Worm (Caenorhabditis elegans) whole organism, L2 larva: ENCODE data around the gene dpyd-1.

Experiments used
- C34F6.9 ChIP-seq: fragments of 150-350 bp; optimal IDR thresholded peaks from 2 replicates; lab custom pipeline; 2014; ENCODE audit warnings: missing biosample characterization, missing genetic modification characterization
- F13H6.1 ChIP-seq: sonication (generic microtip); optimal IDR thresholded peaks from 2 replicates; lab custom pipeline; 2016; ENCODE audit warnings: missing genetic modification characterization, missing compliant biosample characterization
- R02D3.7 ChIP-seq: fragments of 150-350 bp; optimal IDR thresholded peaks from 2 replicates; lab custom pipeline; 2014; ENCODE audit warnings: missing biosample characterization, missing genetic modification characterization
- Y55F3AM.14 ChIP-seq: fragments of 200-800 bp; sonication (Bioruptor generic); optimal IDR thresholded peaks from 2 replicates; lab custom pipeline; 2018; ENCODE audit warnings: mild to moderate bottlenecking, missing genetic modification characterization, missing compliant biosample characterization
- ZK546.5 ChIP-seq: sonication (generic microtip); optimal IDR thresholded peaks from 2 replicates; lab custom pipeline; 2017; ENCODE audit warnings: missing biosample characterization, missing genetic modification characterization
- alr-1 ChIP-seq: fragments of 150-350 bp; optimal IDR thresholded peaks from 2 replicates; lab custom pipeline; 2014; ENCODE audit warnings: missing biosample characterization, missing genetic modification characterization
- aly-2 ChIP-seq: fragments of 150-350 bp; optimal IDR thresholded peaks from 2 replicates; lab custom pipeline; 2014; ENCODE audit warnings: missing biosample characterization, missing genetic modification characterization
- ceh-16 ChIP-seq: fragments of 150-350 bp; optimal IDR thresholded peaks from 2 replicates; lab custom pipeline; 2014; ENCODE audit warnings: missing biosample characterization, missing genetic modification characterization
- ceh-82 ChIP-seq: fragments of 150-350 bp; optimal IDR thresholded peaks from 2 replicates; lab custom pipeline; 2014; ENCODE audit warnings: missing biosample characterization, missing genetic modification characterization
- crh-2 ChIP-seq: sonication (generic microtip); optimal IDR thresholded peaks from 2 replicates; lab custom pipeline; 2017; ENCODE audit warnings: missing biosample characterization, missing genetic modification characterization
- dmd-4 ChIP-seq: sonication (generic microtip); optimal IDR thresholded peaks from 2 replicates; lab custom pipeline; 2017; ENCODE audit warnings: missing biosample characterization, missing genetic modification characterization
- egl-27 ChIP-seq: sonication (generic microtip); optimal IDR thresholded peaks from 3 replicates; lab custom pipeline; 2017; ENCODE audit warnings: missing biosample characterization, missing genetic modification reagents, missing genetic modification characterization
- elt-1 ChIP-seq: fragments of 150-350 bp; optimal IDR thresholded peaks from 2 replicates; lab custom pipeline; 2014; ENCODE audit warnings: missing biosample characterization, missing genetic modification characterization
- elt-3 ChIP-seq: sonication (generic microtip); optimal IDR thresholded peaks from 2 replicates; lab custom pipeline; 2017; ENCODE audit warnings: missing biosample characterization, missing genetic modification characterization
- gmeb-1 ChIP-seq: fragments of 150-350 bp; optimal IDR thresholded peaks from 2 replicates; lab custom pipeline; 2014; ENCODE audit warnings: missing biosample characterization, missing genetic modification characterization
- lin-11 ChIP-seq: fragments of 150-350 bp; sonication (generic microtip); optimal IDR thresholded peaks from 2 replicates; lab custom pipeline; 2014; ENCODE audit warnings: missing biosample characterization, missing genetic modification characterization, inconsistent platforms, mixed read lengths
- lin-39 ChIP-seq: fragments of 150-350 bp; optimal IDR thresholded peaks from 2 replicates; lab custom pipeline; 2014; ENCODE audit warnings: missing biosample characterization, missing genetic modification reagents, missing genetic modification characterization
- mab-5 ChIP-seq: fragments of 150-350 bp; optimal IDR thresholded peaks from 2 replicates; lab custom pipeline; 2014; ENCODE audit warnings: missing biosample characterization, missing genetic modification characterization
- mbf-1 ChIP-seq: sonication (generic microtip); optimal IDR thresholded peaks from 2 replicates; lab custom pipeline; 2017; ENCODE audit warnings: missing biosample characterization, missing genetic modification characterization
- mdl-1 ChIP-seq, 2 experiments: fragments of 150-350 bp in 1 of 2; sonication (generic microtip) in 1 of 2; optimal IDR thresholded peaks; 2 replicates each; lab custom pipeline; 2017; ENCODE audit warnings: missing biosample characterization in 2 of 2, missing genetic modification characterization in 2 of 2
- nhr-10 ChIP-seq: sonication (generic microtip); optimal IDR thresholded peaks from 2 replicates; lab custom pipeline; 2017; ENCODE audit warnings: missing biosample characterization, missing genetic modification characterization
- nhr-11 ChIP-seq: fragments of 150-350 bp; optimal IDR thresholded peaks from 2 replicates; lab custom pipeline; 2014; ENCODE audit warnings: missing biosample characterization, missing genetic modification characterization
- nhr-12 ChIP-seq: fragments of 150-350 bp; optimal IDR thresholded peaks from 2 replicates; lab custom pipeline; 2014; ENCODE audit warnings: missing biosample characterization, missing genetic modification characterization
- nhr-129 ChIP-seq: fragments of 150-350 bp; optimal IDR thresholded peaks from 2 replicates; lab custom pipeline; 2014; ENCODE audit warnings: missing biosample characterization, missing genetic modification characterization
- nhr-21 ChIP-seq: fragments of 150-350 bp; optimal IDR thresholded peaks from 2 replicates; lab custom pipeline; 2014; ENCODE audit warnings: missing biosample characterization, missing genetic modification characterization
- nhr-23 ChIP-seq: fragments of 150-350 bp; optimal IDR thresholded peaks from 2 replicates; lab custom pipeline; 2014; ENCODE audit warnings: missing biosample characterization, missing genetic modification reagents, missing genetic modification characterization
- nhr-237 ChIP-seq: fragments of 150-350 bp; optimal IDR thresholded peaks from 2 replicates; lab custom pipeline; 2014; ENCODE audit warnings: missing biosample characterization, missing genetic modification characterization
- nhr-25 ChIP-seq: fragments of 150-350 bp; sonication (generic microtip); optimal IDR thresholded peaks from 3 replicates; lab custom pipeline; 2014; ENCODE audit warnings: missing biosample characterization, missing genetic modification characterization
- nhr-6 ChIP-seq: fragments of 150-350 bp; optimal IDR thresholded peaks from 2 replicates; lab custom pipeline; 2014; ENCODE audit warnings: missing biosample characterization, missing genetic modification characterization
- nhr-77 ChIP-seq: fragments of 150-350 bp; optimal IDR thresholded peaks from 2 replicates; lab custom pipeline; 2014; ENCODE audit warnings: missing biosample characterization, missing genetic modification characterization
- sem-4 ChIP-seq: fragments of 150-350 bp; optimal IDR thresholded peaks from 2 replicates; lab custom pipeline; 2014; ENCODE audit warnings: missing biosample characterization, missing genetic modification reagents, missing genetic modification characterization
- skn-1 ChIP-seq: sonication (generic microtip); optimal IDR thresholded peaks from 2 replicates; lab custom pipeline; 2017; ENCODE audit warnings: missing biosample characterization, missing genetic modification characterization
- sma-9 ChIP-seq, 2 experiments: fragments of 150-350 bp in 1 of 2; sonication (generic microtip) in 1 of 2; optimal IDR thresholded peaks; 2 replicates each; lab custom pipeline; 2014 to 2016; ENCODE audit warnings: missing genetic modification characterization in 2 of 2, mild to moderate bottlenecking in 1 of 2, missing biosample characterization in 1 of 2, missing compliant biosample characterization in 1 of 2, missing genetic modification reagents in 1 of 2, moderate library complexity in 1 of 2
- unc-39 ChIP-seq: fragments of 150-350 bp; optimal IDR thresholded peaks from 2 replicates; lab custom pipeline; 2014; ENCODE audit warnings: missing biosample characterization, missing genetic modification characterization
- unc-62 ChIP-seq: fragments of 150-350 bp; optimal IDR thresholded peaks from 2 replicates; lab custom pipeline; 2014; ENCODE audit warnings: missing biosample characterization, missing genetic modification reagents, missing genetic modification characterization
- ztf-11 ChIP-seq: sonication (generic microtip); optimal IDR thresholded peaks from 2 replicates; lab custom pipeline; 2017; ENCODE audit warnings: missing biosample characterization, missing genetic modification characterization

The dpyd-1 gene

DNA sequence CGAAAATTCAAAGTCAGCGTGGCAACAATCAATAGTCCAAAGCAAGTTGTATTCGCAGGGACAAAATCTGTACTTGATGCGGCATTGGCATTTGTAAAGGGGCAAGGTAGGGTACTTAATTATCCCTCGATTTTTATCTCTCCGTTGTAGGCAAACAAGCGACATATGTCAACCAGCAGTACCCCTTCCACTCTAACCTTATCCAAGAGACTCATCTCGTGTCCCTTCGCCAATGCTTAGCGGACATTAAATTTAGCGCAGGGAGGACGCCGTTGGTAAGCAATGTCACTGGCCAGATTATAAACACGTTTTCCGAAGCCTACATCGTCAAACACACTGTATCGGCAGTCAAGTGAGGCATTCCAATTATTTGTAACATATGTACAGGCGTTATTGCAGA, 38.3 kb upstream of the dpyd-1 start (continued):
- peak; percentile 73 for TF ChIP-seq dmd-4 (tag; lab: Kevin White, UChicago)

DNA sequence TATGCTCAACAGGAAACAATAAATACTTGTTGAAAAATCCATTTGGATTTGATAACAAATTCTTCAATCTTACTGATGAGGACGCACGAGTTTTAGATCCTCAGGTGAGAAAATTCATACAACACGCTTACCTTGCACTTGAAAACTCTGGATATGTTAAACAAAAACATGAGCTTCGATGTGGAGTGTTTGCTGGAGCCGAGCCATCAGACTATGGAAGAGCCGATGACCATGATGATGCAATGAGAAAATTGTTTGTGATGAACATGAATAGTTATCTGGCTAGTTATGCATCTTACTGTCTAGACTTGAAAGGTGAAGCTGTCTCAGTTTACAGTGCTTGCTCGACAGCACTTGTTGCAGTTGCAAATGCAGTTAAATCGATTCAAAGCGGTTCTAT, 33.8 kb upstream of the dpyd-1 start:
- TF ChIP-seq gmeb-1 (tag; lab: Kevin White, UChicago) = no peak
- no peak for TF ChIP-seq nhr-77 (tag; lab: Kevin White, UChicago)
- no peak for TF ChIP-seq nhr-25 (tag; lab: Kevin White, UChicago)
- TF ChIP-seq nhr-11 (tag; lab: Kevin White, UChicago) = no peak
- no peak for TF ChIP-seq mdl-1 (tag; optimal IDR thresholded peaks at IDR 0.05; lab: Kevin White, UChicago)
- TF ChIP-seq C34F6.9 (tag; lab: Kevin White, UChicago) = no peak
- TF ChIP-seq mbf-1 (tag; lab: Kevin White, UChicago) = no peak
- TF ChIP-seq ZK546.5 = no peak
- TF ChIP-seq nhr-237 (tag; lab: Kevin White, UChicago) = no peak
- TF ChIP-seq nhr-12 (tag; lab: Kevin White, UChicago) = no peak
- no peak for TF ChIP-seq lin-11
- TF ChIP-seq R02D3.7 (tag; lab: Kevin White, UChicago) = no peak
- no peak for TF ChIP-seq sem-4
- no peak for TF ChIP-seq unc-62 (GFP tag; lab: Kevin White, UChicago)
- TF ChIP-seq ceh-82 (tag; lab: Kevin White, UChicago) = no peak
- TF ChIP-seq, all 48 proteins: peak for 0

DNA sequence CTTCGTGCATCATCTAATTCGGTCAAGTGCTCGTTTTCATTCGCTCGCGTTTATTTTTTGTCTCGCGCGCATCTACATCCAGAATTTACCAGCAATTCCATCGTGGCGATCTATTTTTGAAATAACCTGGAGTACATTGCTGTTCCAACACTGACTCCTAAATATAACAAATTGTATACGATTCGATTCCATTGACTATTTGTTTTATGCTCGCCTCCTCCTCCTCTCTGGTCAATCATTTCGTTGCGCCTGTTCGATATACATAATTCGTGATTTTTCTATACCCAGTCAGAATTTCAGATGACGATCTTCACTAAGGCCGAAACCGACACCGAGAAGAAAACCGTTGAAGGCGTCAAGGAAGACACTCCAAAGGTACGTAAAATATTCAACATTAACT, 22.8 kb upstream of the dpyd-1 start, which contains the start of gene itm-2:
Gene itm-2 (plus strand): TSS at position 301 of the 400 bp plus-strand sequence.
- TF ChIP-seq egl-27 (tag; lab: Kevin White, UChicago) = no peak
- TF ChIP-seq R02D3.7 (tag; lab: Kevin White, UChicago) = no peak
- no peak for TF ChIP-seq mab-5 (tag; lab: Kevin White, UChicago)
- TF ChIP-seq F13H6.1 (tag; lab: Kevin White, UChicago) = no peak
- TF ChIP-seq mbf-1 (tag; lab: Kevin White, UChicago) = no peak
- no peak for TF ChIP-seq crh-2 (tag; lab: Kevin White, UChicago)
- no peak for TF ChIP-seq nhr-129
- TF ChIP-seq ZK546.5 = no peak
- no peak for TF ChIP-seq nhr-6 (tag; lab: Kevin White, UChicago)
- no peak for TF ChIP-seq lin-39 (tag; lab: Kevin White, UChicago)
- TF ChIP-seq aly-2 (tag; lab: Kevin White, UChicago) = no peak
- TF ChIP-seq gmeb-1 (tag; lab: Kevin White, UChicago) = no peak
- no peak for TF ChIP-seq elt-1 (tag; lab: Kevin White, UChicago)
- TF ChIP-seq elt-3 (tag; lab: Kevin White, UChicago) = no peak
- TF ChIP-seq nhr-23 (tag; lab: Kevin White, UChicago) = no peak
- no peak for TF ChIP-seq nhr-12 (tag; lab: Kevin White, UChicago)

- TF ChIP-seq nhr-237 (tag; lab: Kevin White, UChicago) (no peak), lin-11 (no peak), nhr-21 (tag; lab: Kevin White, UChicago) (no peak), nhr-6 (tag; lab: Kevin White, UChicago) (no peak), sma-9 (GFP tag; optimal IDR thresholded peaks at IDR 0.05; lab: Kevin White, UChicago) (no peak), sma-9 (tag; optimal IDR thresholded peaks at IDR 0.05; lab: Kevin White, UChicago) (no peak), ztf-11 (tag; lab: Kevin White, UChicago) (no peak), ceh-16 (tag; lab: Kevin White, UChicago) (no peak), unc-39 (no peak), alr-1 (no peak), aly-2 (tag; lab: Kevin White, UChicago) (no peak), nhr-25 (tag; lab: Kevin White, UChicago) (no peak)
Observed at ce11 chrX:5447381-5447780, 20.3 kb upstream of the dpyd-1 start.

DNA sequence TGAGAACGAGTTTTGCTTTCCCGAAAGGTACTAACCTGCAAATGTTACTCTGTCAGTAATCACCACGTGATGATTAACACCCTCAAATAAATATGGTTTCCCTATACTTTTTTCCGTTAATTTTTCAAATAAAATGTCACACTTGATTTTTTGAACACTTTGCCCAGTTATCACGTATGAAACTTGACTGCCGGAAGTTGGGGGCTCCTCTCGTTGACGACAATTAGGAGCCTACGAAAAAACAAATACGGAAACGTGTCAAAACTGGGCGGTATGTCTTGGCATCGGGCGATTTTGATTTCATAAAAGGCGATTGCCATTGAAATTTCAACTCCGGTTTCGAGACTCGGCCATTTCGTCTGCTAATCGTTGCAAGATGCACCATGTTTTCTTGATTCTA, 19.7 kb upstream of the dpyd-1 start, which contains the start of gene C25F6.8:
Gene C25F6.8 (plus strand): TSS at position 301 of the 400 bp plus-strand sequence.
- TF ChIP-seq lin-39 (tag; lab: Kevin White, UChicago) (no peak), ceh-82 (tag; lab: Kevin White, UChicago) (no peak), Y55F3AM.14 (GFP tag; lab: Kevin White, UChicago) (no peak), skn-1 (tag; lab: Kevin White, UChicago) (no peak), nhr-10 (tag; lab: Kevin White, UChicago) (no peak), nhr-11 (tag; lab: Kevin White, UChicago) (no peak), gmeb-1 (tag; lab: Kevin White, UChicago) (no peak), dmd-4 (tag; lab: Kevin White, UChicago) (no peak), unc-39 (no peak), nhr-21 (tag; lab: Kevin White, UChicago) (no peak), nhr-237 (tag; lab: Kevin White, UChicago) (no peak), egl-27 (tag; lab: Kevin White, UChicago) (no peak)
